Worm (Caenorhabditis elegans) whole organism, L4/young adult: Measurements from ENCODE around the gene str-254.

Experiments
- W03F9.2 ChIP-seq: fragments of 150-350 bp; optimal IDR thresholded peaks from 2 replicates; lab custom pipeline; 2014; ENCODE audit warnings: missing biosample characterization, missing genetic modification characterization
- dao-5 ChIP-seq: sonication (generic microtip); optimal IDR thresholded peaks from 2 replicates; lab custom pipeline; 2016; ENCODE audit warnings: missing genotype, missing genetic modification characterization, moderate library complexity, missing compliant biosample characterization
- him-1 ChIP-seq: sonication (generic microtip); optimal IDR thresholded peaks from 2 replicates; lab custom pipeline; 2016; ENCODE audit warnings: missing genotype, missing genetic modification reagents, missing genetic modification characterization, missing compliant biosample characterization

DNA sequence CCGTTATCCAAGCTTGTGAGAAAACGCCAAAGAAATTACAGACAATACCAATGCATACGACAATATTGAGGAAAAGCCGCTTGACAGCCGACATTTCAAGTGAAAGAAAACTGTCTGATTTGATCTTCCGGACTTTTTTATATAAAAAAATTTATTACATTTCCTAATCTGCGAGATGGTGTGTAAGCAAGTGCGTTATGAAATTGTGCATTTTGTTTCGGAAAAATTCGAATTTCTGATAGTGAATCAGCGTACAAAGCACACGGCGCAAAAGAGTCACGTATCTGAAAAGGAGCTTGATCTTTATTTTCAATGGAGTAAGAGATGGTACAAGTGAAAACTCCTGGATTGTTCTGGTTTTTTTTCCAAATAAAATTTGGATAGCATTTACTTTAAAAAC, 12.2 kb downstream of the str-254 start, which contains the start of gene clc-32:
- TF ChIP-seq him-1, result no peak
- no peak for TF ChIP-seq dao-5
- TF ChIP-seq W03F9.2, result no peak
